Fruit fly (Drosophila melanogaster): ENCODE data around the gene CG32081.

The CG32081 gene

DNA sequence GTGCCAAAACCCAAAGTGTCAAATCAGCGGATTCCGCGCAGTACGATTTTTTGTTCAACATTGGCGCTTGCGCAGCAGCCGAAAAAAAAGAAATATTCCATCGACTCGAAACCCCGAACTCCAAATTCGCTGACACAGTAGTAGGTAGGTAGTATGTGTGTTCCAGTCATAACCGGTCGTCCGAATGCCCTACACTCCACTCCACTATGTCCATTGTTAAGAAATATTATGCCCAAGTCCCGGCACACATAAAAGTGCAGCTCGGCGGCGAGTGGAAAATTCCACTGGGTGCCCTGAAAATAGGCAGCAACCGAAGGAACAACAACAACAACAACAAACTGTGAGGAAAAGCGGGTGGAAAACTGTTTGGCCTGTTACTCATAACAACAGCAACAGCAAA is 17.6 kb downstream of the CG32081 start (continued):
- TF ChIP-seq lilli (GFP tag; optimal IDR thresholded peaks at IDR 0.05), result no peak
- TF ChIP-seq CG10274 (GFP tag; optimal IDR thresholded peaks at IDR 0.05), result peak; percentile 97
- TF ChIP-seq ewg (GFP tag; optimal IDR thresholded peaks at IDR 0.05), result peak; percentile 40
- TF ChIP-seq E2f1 (GFP tag; IDR thresholded peaks at IDR 0.05), result no peak
- no peak for TF ChIP-seq Opbp (GFP tag; IDR thresholded peaks at IDR 0.05; ENCODE audit: partially characterized antibody)
- peak; percentile 96 for TF ChIP-seq CG4360 (GFP tag; IDR thresholded peaks at IDR 0.05)
- peak; percentile 30; the same call in 1 of the 2 replicates for TF ChIP-seq CG31224 (GFP tag; IDR thresholded peaks at IDR 0.05)
- peak; percentile 3 for TF ChIP-seq CG11504 (tag; optimal IDR thresholded peaks at IDR 0.05)
- TF ChIP-seq nerfin-1 (tag; optimal IDR thresholded peaks at IDR 0.05), result peak; percentile 68
- TF ChIP-seq Antp (GFP tag; optimal IDR thresholded peaks at IDR 0.05), result no peak
- TF ChIP-seq Dbx (GFP tag; IDR thresholded peaks at IDR 0.05), result no peak
- no peak for TF ChIP-seq CG17612 (GFP tag; IDR thresholded peaks at IDR 0.05)
- no peak for TF ChIP-seq ERR (GFP tag; optimal IDR thresholded peaks at IDR 0.05)
- TF ChIP-seq sens (GFP tag), result peak; percentile 12
- peak; percentile 64 for TF ChIP-seq kni (GFP tag; optimal IDR thresholded peaks at IDR 0.05)
- no peak for TF ChIP-seq grau (tag; optimal IDR thresholded peaks at IDR 0.05)
- no peak for TF ChIP-seq CG9932 (GFP tag; IDR thresholded peaks at IDR 0.05)
- TF ChIP-seq CHES-1-like (GFP tag; optimal IDR thresholded peaks at IDR 0.05), result no peak
- TF ChIP-seq CG2199 (GFP tag; IDR thresholded peaks at IDR 0.05), result peak; percentile 93; the same call in 2 of the 3 replicates
- TF ChIP-seq Fer3 (tag; optimal IDR thresholded peaks at IDR 0.05), result no peak
- TF ChIP-seq cad (GFP tag; optimal IDR thresholded peaks at IDR 0.05), result no peak
- TF ChIP-seq B-H1 (GFP tag; IDR thresholded peaks at IDR 0.05), result no peak
- TF ChIP-seq CG31388 (GFP tag; optimal IDR thresholded peaks at IDR 0.05), result no peak
- TF ChIP-seq CG8924 (tag; optimal IDR thresholded peaks at IDR 0.05), result no peak
- no peak for TF ChIP-seq Sry-β (GFP tag; optimal IDR thresholded peaks at IDR 0.05)
- no peak for TF ChIP-seq tup (GFP tag; optimal IDR thresholded peaks at IDR 0.05)
- no peak for TF ChIP-seq CG11398 (GFP tag; optimal IDR thresholded peaks at IDR 0.05)
- TF ChIP-seq YL-1 (GFP tag; optimal IDR thresholded peaks at IDR 0.05), result no peak
- TF ChIP-seq dan (GFP tag; IDR thresholded peaks at IDR 0.05), result no peak
- peak; percentile 16 for TF ChIP-seq chn (GFP tag; optimal IDR thresholded peaks at IDR 0.05)
- no peak for TF ChIP-seq Max (GFP tag; optimal IDR thresholded peaks at IDR 0.05)
- no peak for TF ChIP-seq CG8290 (GFP tag; optimal IDR thresholded peaks at IDR 0.05)
- no peak for TF ChIP-seq CG8290 (tag; optimal IDR thresholded peaks at IDR 0.05)
- no peak for TF ChIP-seq lab (GFP tag; optimal IDR thresholded peaks at IDR 0.05)
- no peak for TF ChIP-seq CG15696 (tag; optimal IDR thresholded peaks at IDR 0.05)
- no peak for TF ChIP-seq yki (optimal IDR thresholded peaks at IDR 0.05)
- TF ChIP-seq ham (GFP tag; IDR thresholded peaks at IDR 0.05), result no peak
- no peak for TF ChIP-seq z (GFP tag; IDR thresholded peaks at IDR 0.05)
- TF ChIP-seq Nf-YA (GFP tag; IDR thresholded peaks at IDR 0.05), result no peak
- TF ChIP-seq Dip2 (GFP tag; IDR thresholded peaks at IDR 0.05), result no peak
- no peak for TF ChIP-seq CG11723 (GFP tag; optimal IDR thresholded peaks at IDR 0.05)
- no peak for TF ChIP-seq ems (GFP tag; optimal IDR thresholded peaks at IDR 0.05)
- TF ChIP-seq ken (GFP tag; IDR thresholded peaks at IDR 0.05), result no peak
- TF ChIP-seq MBD-R2 (GFP tag; IDR thresholded peaks at IDR 0.05), result no peak
- TF ChIP-seq CG1603 (tag; optimal IDR thresholded peaks at IDR 0.05), result no peak
- TF ChIP-seq CG7271 (tag; optimal IDR thresholded peaks at IDR 0.05), result no peak
- TF ChIP-seq oc (tag; optimal IDR thresholded peaks at IDR 0.05), result no peak
- no peak for TF ChIP-seq HHEX (GFP tag; optimal IDR thresholded peaks at IDR 0.05)
- no peak for TF ChIP-seq insv (GFP tag; optimal IDR thresholded peaks at IDR 0.05)
- TF ChIP-seq CG12071 (GFP tag; optimal IDR thresholded peaks at IDR 0.05), result no peak
- TF ChIP-seq emc (GFP tag; optimal IDR thresholded peaks at IDR 0.05), result no peak
- TF ChIP-seq Side (GFP tag; optimal IDR thresholded peaks at IDR 0.05), result no peak
- TF ChIP-seq CG33557 (GFP tag; optimal IDR thresholded peaks at IDR 0.05), result peak; percentile 16
- TF ChIP-seq Sin3A (optimal IDR thresholded peaks at IDR 0.05), result no peak

Measured in whole organism, embryonic.